Fruit fly (Drosophila melanogaster): ENCODE results near the gene muc.

The muc gene

DNA sequence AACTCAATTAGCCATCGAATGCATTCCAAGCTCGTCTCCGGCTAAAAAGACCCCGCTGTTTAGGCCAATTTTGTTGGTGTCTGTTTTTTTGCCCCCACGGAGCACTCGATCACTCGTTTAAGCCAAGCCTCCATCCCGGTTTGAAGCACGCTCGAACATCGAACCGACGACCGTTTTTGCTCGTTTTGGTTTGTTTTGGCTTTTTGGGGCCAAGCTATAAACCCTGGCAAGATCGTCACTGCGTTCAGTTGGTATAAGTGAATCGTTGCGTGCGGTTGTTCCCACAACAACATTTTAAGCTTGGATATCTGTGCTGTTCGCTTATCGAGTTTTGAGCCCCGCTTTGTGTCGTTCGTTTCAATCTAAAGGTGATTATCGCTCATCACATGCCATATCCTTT, 39.6 kb downstream of the muc start, which contains the start of gene CG6055 (continued):
- TF ChIP-seq Hr38 (GFP tag; optimal IDR thresholded peaks at IDR 0.05): no peak

DNA sequence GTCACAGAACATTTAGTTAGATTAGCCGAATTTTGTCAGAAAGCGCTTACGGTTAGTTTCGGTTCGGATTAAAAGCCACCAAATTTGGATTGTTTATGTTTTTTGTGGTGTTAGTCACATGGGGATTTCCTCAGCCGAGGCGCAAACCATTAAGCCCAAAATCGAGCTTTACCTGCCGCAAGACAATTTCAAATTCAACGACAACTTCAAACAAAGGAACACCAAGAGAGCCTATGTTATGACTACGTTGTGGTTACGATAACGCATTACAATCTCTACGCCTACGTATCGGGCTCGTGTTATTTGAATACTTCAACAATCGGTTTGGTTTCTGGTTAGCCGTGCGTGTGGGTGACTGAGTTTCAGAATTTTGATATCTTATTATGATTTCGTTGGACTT, 46.6 kb downstream of the muc start:
- no peak for TF ChIP-seq Sox15 (GFP tag; optimal IDR thresholded peaks at IDR 0.05)
- no peak for TF ChIP-seq fd85E (GFP tag; optimal IDR thresholded peaks at IDR 0.05)

DNA sequence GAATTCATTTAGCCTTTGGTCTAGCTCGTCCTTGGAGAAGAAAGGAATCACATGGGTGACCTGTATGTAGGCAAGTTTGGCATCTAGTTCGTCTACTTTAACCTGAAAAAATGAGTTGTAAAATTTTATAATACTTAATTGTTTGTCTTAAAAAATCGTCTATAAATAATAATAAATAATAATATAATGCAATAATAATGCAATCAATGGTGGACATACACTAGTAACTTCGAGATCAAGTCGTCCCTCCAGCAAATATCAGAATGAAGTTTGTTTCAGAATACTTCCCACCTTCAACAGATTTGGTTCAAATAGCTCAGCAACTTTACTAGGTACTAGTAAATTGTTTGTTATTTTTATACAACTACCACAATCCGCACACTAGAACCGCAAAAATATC, 47.7 kb downstream of the muc start, which contains the start of gene CG6441:
Gene CG6441, plus strand, starts transcription at position 301 of the 400 bp plus-strand sequence.
- TF ChIP-seq fd59A (GFP tag; optimal IDR thresholded peaks at IDR 0.05) (no peak), CG10669 (GFP tag; optimal IDR thresholded peaks at IDR 0.05) (no peak), Ets21C (GFP tag; optimal IDR thresholded peaks at IDR 0.05) (no peak), dsx (GFP tag; optimal IDR thresholded peaks at IDR 0.05; ENCODE audit: poor library complexity, severe bottlenecking) (no peak), Ets96B (tag; optimal IDR thresholded peaks at IDR 0.05) (no peak), fkh (GFP tag; optimal IDR thresholded peaks at IDR 0.05) (no peak), CG11294 (GFP tag; IDR thresholded peaks at IDR 0.05) (no peak), Met (GFP tag; optimal IDR thresholded peaks at IDR 0.05) (no peak), CG15336 (GFP tag; IDR thresholded peaks at IDR 0.05) (no peak), acj6 (GFP tag; optimal IDR thresholded peaks at IDR 0.05) (no peak), CG6276 (GFP tag; optimal IDR thresholded peaks at IDR 0.05) (no peak), svp (GFP tag) (no peak), CG6792 (GFP tag; optimal IDR thresholded peaks at IDR 0.05) (no peak), pdm3 (GFP tag; optimal IDR thresholded peaks at IDR 0.05) (no peak)

All from whole organism, prepupa.